Fruit fly (Drosophila melanogaster): ENCODE data around the gene dpr11.

DNA sequence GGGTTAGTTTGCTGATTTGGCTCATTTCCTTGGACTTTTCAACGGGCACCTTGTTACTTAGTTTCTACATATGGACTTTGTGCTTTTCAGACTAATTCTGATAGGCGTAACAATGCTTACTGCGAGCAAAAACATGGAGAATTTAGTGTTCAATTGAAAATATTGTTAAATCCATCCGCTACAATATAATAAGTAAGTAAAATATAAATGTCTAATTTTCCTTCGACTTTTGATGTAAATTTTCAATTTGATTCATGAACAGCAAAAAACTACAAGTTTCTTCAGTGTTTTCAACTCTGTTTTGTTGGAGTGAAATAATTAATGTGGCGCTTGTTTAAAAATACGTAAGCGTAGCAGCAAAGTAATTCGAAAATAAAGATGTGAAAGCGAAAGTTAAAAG lies 15.7 kb upstream of the dpr11 start, which contains the start of gene glob2:
- TF ChIP-seq eg (GFP tag; IDR thresholded peaks at IDR 0.05), result no peak
- TF ChIP-seq Blimp-1 (GFP tag; optimal IDR thresholded peaks at IDR 0.05), result no peak
- TF ChIP-seq Lpt (GFP tag; optimal IDR thresholded peaks at IDR 0.05), result no peak
- TF ChIP-seq svp (GFP tag), result no peak
- no peak for TF ChIP-seq CG6854 (GFP tag; optimal IDR thresholded peaks at IDR 0.05)
- no peak for TF ChIP-seq CG7368 (GFP tag; optimal IDR thresholded peaks at IDR 0.05)
- TF ChIP-seq CG8119 (GFP tag; IDR thresholded peaks at IDR 0.05), result no peak
- no peak for TF ChIP-seq cyc (GFP tag; optimal IDR thresholded peaks at IDR 0.05)
- no peak for TF ChIP-seq CG8319 (GFP tag; optimal IDR thresholded peaks at IDR 0.05)
- TF ChIP-seq fd59A (GFP tag; optimal IDR thresholded peaks at IDR 0.05), result no peak
- no peak for TF ChIP-seq CG11294 (GFP tag; IDR thresholded peaks at IDR 0.05)
